Fruit fly (Drosophila melanogaster): ENCODE measurements around the gene CG13026.

Gene CG13026

DNA sequence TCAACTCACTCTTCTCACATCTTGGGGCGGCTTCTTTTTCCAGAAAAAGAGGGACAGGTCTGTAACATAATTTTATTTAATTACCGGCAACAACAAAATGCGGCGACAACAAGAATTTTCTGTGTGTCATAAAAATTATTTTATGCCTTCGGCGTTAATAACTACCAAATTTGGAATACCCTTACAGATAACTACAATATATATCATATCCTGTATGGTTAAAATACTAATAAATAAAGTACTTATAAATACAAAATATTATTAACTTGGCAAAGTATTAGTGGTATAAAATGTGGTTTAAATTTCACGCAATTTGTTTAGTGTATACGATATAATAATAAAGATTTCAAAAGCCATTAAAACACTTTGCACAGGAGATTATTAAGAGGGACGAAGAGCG, 24.8 kb upstream of the CG13026 start:
- no peak for TF ChIP-seq CG8478 (optimal IDR thresholded peaks at IDR 0.05)
- TF ChIP-seq CTCF (optimal IDR thresholded peaks at IDR 0.05): no peak

DNA sequence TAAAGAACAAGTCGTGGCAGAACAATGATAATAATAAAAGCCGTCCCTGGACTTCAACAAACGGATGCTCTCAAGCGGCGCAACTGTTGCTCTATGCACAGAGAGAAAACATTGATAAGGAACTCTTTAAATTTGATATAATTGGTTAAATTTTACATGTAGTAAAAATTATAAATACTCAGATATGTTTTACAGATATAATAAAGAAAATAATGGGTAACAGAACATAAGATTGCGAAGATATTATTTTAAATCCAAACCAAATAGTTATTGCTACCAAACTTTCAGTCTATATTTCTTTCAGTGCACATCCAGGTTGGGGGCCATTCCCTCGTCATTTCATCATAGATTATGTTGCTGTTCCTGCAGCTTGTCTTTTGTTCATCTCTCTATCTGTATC, 23.8 kb upstream of the CG13026 start:
- TF ChIP-seq CG8478 (optimal IDR thresholded peaks at IDR 0.05): no peak
- no peak for TF ChIP-seq CTCF (optimal IDR thresholded peaks at IDR 0.05)

dm6 chr3L:16748343-16748742, 22.4 kb upstream of the CG13026 start:
- TF ChIP-seq CG8478 (optimal IDR thresholded peaks at IDR 0.05) (no peak), CTCF (optimal IDR thresholded peaks at IDR 0.05) (no peak)

- no peak for TF ChIP-seq CG8478 (optimal IDR thresholded peaks at IDR 0.05)
- no peak for TF ChIP-seq CTCF (optimal IDR thresholded peaks at IDR 0.05)
Observed at dm6 chr3L:16746586-16747383, 20.8 kb upstream of the CG13026 start.

DNA sequence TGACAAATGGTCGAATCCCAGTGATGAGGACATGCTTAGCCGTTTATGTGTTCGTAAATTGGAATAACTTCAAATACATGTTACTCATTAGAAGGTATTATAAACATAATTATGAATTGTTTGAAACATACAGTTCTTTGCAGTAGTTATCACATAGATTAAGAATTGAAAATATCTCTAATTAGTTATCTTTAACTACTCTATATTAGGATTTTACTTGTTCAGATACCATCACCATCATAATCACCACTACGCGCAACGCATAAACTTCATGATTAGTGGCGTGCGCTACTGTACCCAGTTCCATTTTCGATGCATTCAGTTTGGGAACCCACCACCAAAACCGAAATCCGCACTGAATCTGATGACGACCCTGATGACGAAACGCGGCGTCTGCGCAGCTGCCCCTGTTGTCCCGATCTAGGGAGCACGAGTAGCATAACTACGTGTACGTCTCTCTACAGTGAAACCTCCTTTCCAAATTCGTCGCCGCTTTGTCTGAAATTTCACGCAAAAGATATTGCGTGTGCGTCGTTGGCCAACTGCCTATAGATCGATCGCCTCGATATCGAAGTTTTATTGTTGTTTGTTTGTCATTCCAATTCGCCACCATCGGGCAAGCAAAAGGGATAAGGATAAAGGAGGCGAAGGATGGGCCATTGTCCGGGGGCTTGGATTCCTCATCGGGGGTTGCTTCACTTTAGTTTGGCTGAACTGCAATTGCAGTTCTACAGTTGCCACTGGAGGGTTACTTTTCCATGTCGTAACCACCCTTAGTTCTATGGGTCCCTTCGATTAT, 18.1 kb upstream of the CG13026 start:
- TF ChIP-seq CG8478 (optimal IDR thresholded peaks at IDR 0.05): no peak
- no peak for TF ChIP-seq CTCF (optimal IDR thresholded peaks at IDR 0.05)

DNA sequence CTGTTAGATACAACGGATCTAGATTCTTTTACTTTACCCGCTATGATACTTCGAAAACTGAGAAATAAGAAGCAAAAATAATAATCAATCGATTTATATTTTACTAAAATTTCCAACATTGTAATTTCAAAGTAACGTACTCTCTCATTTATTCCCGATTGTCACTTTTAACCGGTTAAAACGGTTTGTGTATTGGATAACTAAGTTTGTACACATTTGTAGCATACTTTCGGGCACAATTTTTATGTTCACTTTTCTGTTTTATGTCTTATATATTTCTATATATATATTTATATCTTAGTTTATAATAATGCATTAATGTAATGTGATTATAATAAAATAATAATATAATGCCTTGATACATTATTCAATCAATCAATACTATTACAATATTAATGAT, 15.7 kb upstream of the CG13026 start:
- TF ChIP-seq CTCF (optimal IDR thresholded peaks at IDR 0.05): no peak
- TF ChIP-seq CG8478 (optimal IDR thresholded peaks at IDR 0.05): no peak

DNA sequence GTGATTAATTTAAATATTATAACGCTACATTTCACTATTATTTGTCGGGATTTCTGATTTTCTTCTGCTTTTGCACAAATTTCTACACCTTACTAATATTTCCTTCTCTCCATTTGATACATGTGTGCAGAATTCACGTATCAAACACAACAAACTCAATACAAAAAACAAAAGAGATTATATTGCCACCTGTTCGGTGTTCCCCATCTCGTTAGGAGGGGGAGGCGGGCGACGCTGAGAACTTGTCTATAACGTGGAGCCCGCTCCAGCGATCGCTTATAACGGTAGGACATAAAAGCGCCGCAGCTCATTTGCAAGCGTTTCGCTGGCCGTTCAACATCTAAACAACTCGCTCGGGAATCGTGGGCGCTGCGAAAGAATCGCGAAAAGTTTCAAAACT, 7.3 kb upstream of the CG13026 start, which contains the start of gene CG9701:
Gene CG9701, plus strand, starts transcription at position 301 of the 400 bp plus-strand sequence.
- TF ChIP-seq CTCF (optimal IDR thresholded peaks at IDR 0.05) (no peak), CG8478 (optimal IDR thresholded peaks at IDR 0.05) (no peak)

dm6 chr3L:16730645-16731044, 4.7 kb upstream of the CG13026 start, which contains the start of gene Dbp73D:
TSS of gene Dbp73D (minus strand) at chr3L:16730818.
- TF ChIP-seq CG8478 (optimal IDR thresholded peaks at IDR 0.05) (no peak), CTCF (optimal IDR thresholded peaks at IDR 0.05) (no peak)

DNA sequence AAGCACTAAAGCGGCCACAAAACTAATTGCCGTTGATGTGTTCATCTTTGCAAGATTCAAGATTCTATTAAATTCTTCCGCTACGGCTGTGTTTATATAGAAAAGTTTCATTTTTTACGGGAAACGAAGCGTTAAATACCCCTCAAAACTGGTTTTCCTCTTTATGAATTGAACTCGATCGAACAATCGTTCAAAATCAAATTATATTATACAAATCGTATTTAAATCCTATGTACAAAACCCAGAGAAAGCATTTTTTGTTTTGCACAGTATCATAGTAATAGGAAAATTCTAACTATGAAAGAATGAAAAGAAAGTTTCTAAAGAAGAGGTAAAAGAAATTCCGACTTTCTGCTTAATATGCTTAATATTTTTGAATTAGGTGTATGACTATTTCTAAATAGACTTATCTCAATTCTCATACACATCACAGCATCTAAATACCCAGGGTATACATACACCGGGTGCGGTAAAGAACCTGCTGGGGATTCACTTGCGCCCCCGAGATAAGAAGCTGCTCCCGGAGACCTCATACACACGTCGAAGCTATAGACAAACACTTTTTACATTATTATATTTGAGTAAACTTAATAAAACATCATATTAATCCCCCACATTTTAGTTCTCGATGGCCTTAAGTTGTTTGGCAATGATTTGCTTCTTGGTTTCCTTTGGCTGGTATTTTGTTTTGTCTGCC, 2.1 kb upstream of the CG13026 start, which contains the start of gene PGRP-SB1:
Gene PGRP-SB1, minus strand, starts transcription at position 51 of the 697 bp plus-strand sequence.
- no peak for TF ChIP-seq CG8478 (optimal IDR thresholded peaks at IDR 0.05)
- TF ChIP-seq CTCF (optimal IDR thresholded peaks at IDR 0.05): no peak

- TF ChIP-seq CTCF (optimal IDR thresholded peaks at IDR 0.05) (no peak), CG8478 (optimal IDR thresholded peaks at IDR 0.05) (no peak)
Observed at dm6 chr3L:16724561-16724960, 1.4 kb downstream of the CG13026 start, which contains the start of gene CG13031. TSS of gene CG13031 (plus strand) at chr3L:16724861.

DNA sequence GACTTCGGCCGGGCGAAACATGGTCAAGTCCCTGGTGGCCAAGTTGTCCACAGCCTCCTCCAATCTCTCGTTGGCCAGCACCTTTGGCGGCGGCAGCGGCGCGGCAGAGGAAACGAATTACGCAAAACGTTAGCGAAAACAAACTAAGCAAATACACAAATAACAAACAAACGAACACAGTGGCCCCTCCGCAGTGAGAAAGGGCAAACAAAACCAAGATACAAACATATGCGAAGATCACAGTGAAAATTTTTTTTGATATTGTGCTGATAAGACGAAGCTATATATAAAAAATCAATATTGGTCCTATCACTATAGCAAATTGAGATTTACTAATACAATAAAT, 11.8 kb downstream of the CG13026 start:
- TF ChIP-seq CTCF (optimal IDR thresholded peaks at IDR 0.05) (no peak), CG8478 (optimal IDR thresholded peaks at IDR 0.05) (no peak)

DNA sequence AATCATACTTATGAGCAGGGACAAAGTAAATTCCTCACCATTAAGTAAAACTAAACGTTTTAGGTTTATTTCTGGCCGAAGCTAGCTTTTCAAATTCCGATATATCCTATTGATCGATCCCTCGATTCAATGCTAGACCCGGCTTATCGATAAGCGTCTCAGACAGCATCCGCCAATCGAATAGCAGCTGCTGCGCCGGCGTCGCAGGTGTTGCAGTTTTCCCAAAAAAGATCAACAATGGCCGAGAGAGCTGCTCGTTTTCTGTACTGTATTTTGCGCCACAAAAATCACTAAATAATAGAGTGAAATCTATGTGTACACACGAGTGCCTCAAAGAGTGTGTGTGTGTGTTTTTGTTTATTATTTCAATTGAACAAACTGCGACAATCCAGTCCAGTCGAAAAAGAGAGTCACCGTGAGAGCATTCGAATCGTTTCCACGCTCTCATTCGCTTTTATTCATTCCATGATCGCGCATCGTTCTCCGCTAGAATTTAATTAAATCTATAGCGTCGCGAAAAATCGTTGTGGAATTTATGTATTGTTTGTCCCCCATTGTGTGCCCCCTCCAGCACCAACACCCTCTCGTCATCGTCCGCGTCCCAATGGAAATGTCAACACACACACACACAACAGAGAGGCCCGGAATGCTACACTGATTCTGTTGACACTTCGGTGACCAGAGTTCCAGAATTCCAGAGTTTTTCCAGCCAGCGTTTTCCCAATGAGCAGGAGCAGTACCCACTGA, 12.3 kb downstream of the CG13026 start:
- peak in 1 of 2 experiments; percentile 16 for TF ChIP-seq CTCF (optimal IDR thresholded peaks at IDR 0.05)
- no peak for TF ChIP-seq CG8478 (optimal IDR thresholded peaks at IDR 0.05)

DNA sequence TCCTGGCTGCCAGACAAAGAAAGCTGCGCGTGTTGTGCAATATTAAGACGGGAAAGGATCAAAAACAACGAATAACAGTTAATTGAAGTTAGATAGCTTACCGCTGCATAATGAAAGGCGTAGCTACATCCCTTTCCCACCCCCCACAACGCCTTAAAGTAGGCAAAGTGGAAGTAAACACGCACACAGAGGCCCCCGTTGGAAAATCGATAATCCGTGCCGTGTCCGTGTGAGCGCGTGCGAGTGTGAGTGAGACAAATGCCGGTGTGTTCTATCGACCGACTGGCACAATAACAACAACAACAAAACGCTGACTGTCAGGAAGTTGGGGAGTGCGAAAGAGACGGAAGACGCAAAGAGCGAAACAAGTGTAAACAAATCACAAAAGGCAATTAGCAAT, 13.6 kb downstream of the CG13026 start:
- TF ChIP-seq CTCF (optimal IDR thresholded peaks at IDR 0.05) (peak in 1 of 2 experiments; percentile 40), CG8478 (optimal IDR thresholded peaks at IDR 0.05) (no peak)

- no peak for TF ChIP-seq CG8478 (optimal IDR thresholded peaks at IDR 0.05)
- TF ChIP-seq CTCF (optimal IDR thresholded peaks at IDR 0.05): peak; percentile 95 to 96
Observed at dm6 chr3L:16711430-16712228, 14.3 kb downstream of the CG13026 start, which contains the start of the genes CG43954, Lasp and Dab. TSS of gene CG43954 (minus strand) at chr3L:16711677. TSS of gene Lasp (minus strand) at chr3L:16711677. TSS of gene Dab (plus strand) at chr3L:16712126.
